Worm (Caenorhabditis elegans): Measurements from ENCODE around the gene abl-1.

- TF ChIP-seq bed-3 (GFP tag; optimal IDR thresholded peaks at IDR 0.05) (no peak), zip-8 (tag; optimal IDR thresholded peaks at IDR 0.05) (no peak), nhr-237 (tag; optimal IDR thresholded peaks at IDR 0.05) (no peak)
Measured at ce11 chrX:10635608-10636007, 11.6 kb upstream of the abl-1 start, which contains the start of gene daf-12.
